Worm (Caenorhabditis elegans) whole organism, late embryonic: ENCODE results near the gene Y22D7AL.11.

Experiments
- Y22D7AL.16 ChIP-seq: sonication (generic microtip); optimal IDR thresholded peaks from 2 replicates; lab custom pipeline; 2016; ENCODE audit warnings: missing genetic modification characterization, missing compliant biosample characterization
- ceh-19 ChIP-seq: fragments of 200-800 bp; sonication (Bioruptor generic); optimal IDR thresholded peaks from 2 replicates; lab custom pipeline; 2018; ENCODE audit warnings: mild to moderate bottlenecking, missing genetic modification characterization, missing compliant biosample characterization
- ceh-22 ChIP-seq: sonication (generic microtip); optimal IDR thresholded peaks from 2 replicates; lab custom pipeline; 2017; ENCODE audit warnings: missing biosample characterization, missing genetic modification characterization
- ceh-31 ChIP-seq: sonication (generic microtip); optimal IDR thresholded peaks from 2 replicates; lab custom pipeline; 2016; ENCODE audit warnings: missing genetic modification characterization, missing compliant biosample characterization
- elt-4 ChIP-seq: sonication (generic microtip); optimal IDR thresholded peaks from 2 replicates; lab custom pipeline; 2016; ENCODE audit warnings: missing genetic modification characterization, missing compliant biosample characterization
- eyg-1 ChIP-seq: sonication (generic microtip); optimal IDR thresholded peaks from 2 replicates; lab custom pipeline; 2016; ENCODE audit warnings: missing genotype, missing genetic modification characterization, missing compliant biosample characterization
- fkh-10 ChIP-seq: fragments of 150-350 bp; optimal IDR thresholded peaks from 2 replicates; lab custom pipeline; 2014; ENCODE audit warnings: missing biosample characterization, missing genetic modification reagents, missing genetic modification characterization
- nhr-11 ChIP-seq: fragments of 150-350 bp; optimal IDR thresholded peaks from 2 replicates; lab custom pipeline; 2014; ENCODE audit warnings: missing biosample characterization, missing genetic modification characterization
- nhr-232 ChIP-seq: sonication (generic microtip); optimal IDR thresholded peaks from 2 replicates; lab custom pipeline; 2016; ENCODE audit warnings: missing genetic modification characterization, missing compliant biosample characterization
- pha-2 ChIP-seq: sonication (generic microtip); optimal IDR thresholded peaks from 2 replicates; lab custom pipeline; 2017; ENCODE audit warnings: mild to moderate bottlenecking, missing genetic modification characterization, missing compliant biosample characterization
- sox-4 ChIP-seq: sonication (generic microtip); optimal IDR thresholded peaks from 2 replicates; lab custom pipeline; 2017; ENCODE audit warnings: mild to moderate bottlenecking, missing genetic modification characterization, inconsistent platforms, missing compliant biosample characterization
- syd-9 ChIP-seq: sonication (generic microtip); optimal IDR thresholded peaks from 2 replicates; lab custom pipeline; 2016; ENCODE audit warnings: mild to moderate bottlenecking, missing genetic modification characterization, moderate library complexity, missing compliant biosample characterization
- tbx-2 ChIP-seq: sonication (generic microtip); optimal IDR thresholded peaks from 2 replicates; lab custom pipeline; 2016; ENCODE audit warnings: missing genetic modification characterization, missing compliant biosample characterization

DNA sequence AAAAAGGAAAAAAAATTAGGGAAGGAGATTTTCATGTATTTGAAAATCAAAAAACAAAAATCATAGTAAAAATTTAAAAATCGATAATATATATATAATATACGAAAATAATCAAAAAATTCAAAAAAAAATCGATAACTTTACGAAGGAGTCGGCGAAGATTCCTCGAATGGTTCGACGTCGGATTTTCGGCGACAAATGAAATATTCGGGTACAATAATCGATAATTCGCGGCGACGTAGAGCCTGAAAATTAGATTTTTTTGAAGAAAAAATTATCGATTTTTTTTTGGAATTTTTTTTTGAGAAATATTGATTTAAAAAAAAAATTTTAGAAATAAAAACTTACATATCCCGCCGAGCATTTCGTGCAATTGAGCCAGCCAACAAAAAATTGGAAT, 31.2 kb upstream of the Y22D7AL.11 start:
- no peak for TF ChIP-seq elt-4 (tag; lab: Kevin White, UChicago)
- no peak for TF ChIP-seq syd-9 (tag; lab: Kevin White, UChicago)
- TF ChIP-seq pha-2: no peak
- TF ChIP-seq Y22D7AL.16 (tag; lab: Kevin White, UChicago): no peak
- TF ChIP-seq ceh-22 (tag; lab: Kevin White, UChicago): no peak
- TF ChIP-seq nhr-11 (tag; lab: Kevin White, UChicago): no peak
- no peak for TF ChIP-seq sox-4 (tag; lab: Kevin White, UChicago)
- no peak for TF ChIP-seq ceh-31
- TF ChIP-seq tbx-2 (tag; lab: Kevin White, UChicago): no peak
- TF ChIP-seq fkh-10 (GFP tag; lab: Kevin White, UChicago): no peak
- TF ChIP-seq ceh-19 (GFP tag; lab: Kevin White, UChicago): no peak
- TF ChIP-seq eyg-1 (tag; lab: Kevin White, UChicago): no peak
- TF ChIP-seq nhr-232: no peak
